Worm (Caenorhabditis elegans) whole organism, L4 larva: ENCODE data around the gene F45F2.9.

Experiments
- ctbp-1 ChIP-seq: fragments of 200-800 bp; sonication (Bioruptor generic); IDR thresholded peaks from 2 replicates; pipeline ENCODE4 v1.3.6; 2022; ENCODE audit warnings: missing genetic modification reagents, missing genetic modification characterization, missing compliant biosample characterization
- daf-19 ChIP-seq: fragments of 200-800 bp; sonication (Bioruptor generic); conservative IDR thresholded peaks from 2 replicates; pipeline ENCODE4 v1.3.6; 2022; ENCODE audit warnings: missing genetic modification characterization, missing compliant biosample characterization
- fos-1 ChIP-seq: fragments of 150-350 bp; optimal IDR thresholded peaks from 2 replicates; lab custom pipeline; 2014; ENCODE audit warnings: missing biosample characterization, missing genetic modification characterization
- madf-5 ChIP-seq, 2 experiments: fragments of 200-800 bp; sonication (Bioruptor generic); IDR thresholded peaks; 2 replicates each; pipeline ENCODE4 v1.3.6; 2022; ENCODE audit warnings: missing compliant biosample characterization in 2 of 2, missing genetic modification characterization in 2 of 2
- nhr-48 ChIP-seq: sonication (generic microtip); optimal IDR thresholded peaks from 2 replicates; lab custom pipeline; 2016; ENCODE audit warnings: mild to moderate bottlenecking, missing genetic modification characterization, missing compliant biosample characterization

ce11 chrV:8500348-8500747 is 12.9 kb downstream of the F45F2.9 start:
- TF ChIP-seq madf-5 (GFP tag; IDR thresholded peaks at IDR 0.05; lab: Robert Waterston, UW) (peak in 1 of 2 experiments; percentile 99), daf-19 (GFP tag; lab: Robert Waterston, UW) (peak; percentile 100), nhr-48 (peak; percentile 92), fos-1 (tag; lab: Kevin White, UChicago) (peak; percentile 47), ctbp-1 (GFP tag; lab: Robert Waterston, UW) (peak; percentile 99)
